Worm (Caenorhabditis elegans) whole organism, L1 larva: ENCODE measurements around the gene F47B10.8.
A peak's percentile ranks its signal among the peaks of the same experiment; 100 is the strongest.

Source experiments
- C04F5.9 ChIP-seq: sonication (generic microtip); optimal IDR thresholded peaks from 2 replicates; lab custom pipeline; 2016; ENCODE audit warnings: missing genetic modification characterization, missing compliant biosample characterization
- C16A3.4 ChIP-seq: fragments of 150-350 bp; optimal IDR thresholded peaks from 2 replicates; lab custom pipeline; 2014; ENCODE audit warnings: missing biosample characterization, missing genetic modification characterization
- C34B4.2 ChIP-seq: sonication (generic microtip); optimal IDR thresholded peaks from 2 replicates; lab custom pipeline; 2017; ENCODE audit warnings: mild to moderate bottlenecking, missing genetic modification characterization, missing compliant biosample characterization
- Y116A8C.19 ChIP-seq: sonication (generic microtip); optimal IDR thresholded peaks from 2 replicates; lab custom pipeline; 2016; ENCODE audit warnings: missing compliant biosample characterization, missing genetic modification characterization, borderline replicate concordance
- aha-1 ChIP-seq: fragments of 150-350 bp; optimal IDR thresholded peaks from 2 replicates; lab custom pipeline; 2014; ENCODE audit warnings: missing biosample characterization, missing genetic modification characterization
- aly-2 ChIP-seq: fragments of 150-350 bp; optimal IDR thresholded peaks from 2 replicates; lab custom pipeline; 2014; ENCODE audit warnings: missing biosample characterization, missing genetic modification characterization
- ceh-8 ChIP-seq: fragments of 200-800 bp; sonication (Bioruptor generic); optimal IDR thresholded peaks from 2 replicates; lab custom pipeline; 2018; ENCODE audit warnings: mild to moderate bottlenecking, missing genetic modification characterization, moderate library complexity, missing compliant biosample characterization
- ceh-82 ChIP-seq, 3 experiments: fragments of 150-350 bp in 1 of 3; sonication (generic microtip) in 2 of 3; optimal IDR thresholded peaks; 2 replicates each; lab custom pipeline; 2014 to 2017; ENCODE audit warnings: missing biosample characterization in 3 of 3, missing genetic modification characterization in 3 of 3
- ceh-88 ChIP-seq: fragments of 200-800 bp; sonication (Bioruptor generic); IDR thresholded peaks from 2 replicates; pipeline ENCODE4 v1.3.6; 2022; ENCODE audit warnings: missing genetic modification characterization, missing compliant biosample characterization
- dpl-1 ChIP-seq, 3 experiments: fragments of 150-350 bp in 2 of 3; sonication (generic microtip) in 1 of 3; optimal IDR thresholded peaks; 2 replicates each; lab custom pipeline; 2014 to 2017; ENCODE audit warnings: missing biosample characterization in 3 of 3, missing genetic modification characterization in 3 of 3, missing genetic modification reagents in 3 of 3
- efl-1 ChIP-seq, 4 experiments: fragments of 150-350 bp; optimal IDR thresholded peaks in 3 of 4; peaks in 1 of 4; 1 replicate in 1 of 4; 2 replicates in 3 of 4; lab custom pipeline; 2014; ENCODE audit warnings: missing biosample characterization in 2 of 4, missing genetic modification characterization in 2 of 4, missing genetic modification reagents in 2 of 4
- egl-27 ChIP-seq, 2 experiments: fragments of 150-350 bp in 1 of 2; sonication (generic microtip); optimal IDR thresholded peaks; 3 replicates each; lab custom pipeline; 2017 to 2018; ENCODE audit warnings: missing biosample characterization in 2 of 2, missing genetic modification characterization in 2 of 2, missing genetic modification reagents in 2 of 2
- elt-2 ChIP-seq: sonication (generic microtip); optimal IDR thresholded peaks from 2 replicates; lab custom pipeline; 2016; ENCODE audit warnings: missing genetic modification characterization, mild to moderate bottlenecking, inconsistent platforms, missing compliant biosample characterization, missing genetic modification reagents
- elt-3 ChIP-seq, 6 experiments: fragments of 150-350 bp in 1 of 6; sonication (generic microtip); optimal IDR thresholded peaks; 2 replicates each; lab custom pipeline; 2017 to 2018; ENCODE audit warnings: missing biosample characterization in 6 of 6, missing genetic modification characterization in 6 of 6, inconsistent platforms in 1 of 6
- fos-1 ChIP-seq: fragments of 150-350 bp; optimal IDR thresholded peaks from 2 replicates; lab custom pipeline; 2014; ENCODE audit warnings: missing biosample characterization, missing genetic modification characterization
- grh-1 ChIP-seq: fragments of 200-800 bp; sonication (Bioruptor generic); IDR thresholded peaks from 2 replicates; pipeline ENCODE4 v1.3.6; 2022; ENCODE audit warnings: missing genetic modification reagents, missing genetic modification characterization, missing compliant biosample characterization
- hlh-17 ChIP-seq: fragments of 200-800 bp; sonication (Bioruptor generic); optimal IDR thresholded peaks from 2 replicates; lab custom pipeline; 2018; ENCODE audit warnings: missing genetic modification characterization, mild to moderate bottlenecking, missing compliant biosample characterization, moderate library complexity, borderline replicate concordance
- hlh-4 ChIP-seq: sonication (generic microtip); optimal IDR thresholded peaks from 2 replicates; lab custom pipeline; 2016; ENCODE audit warnings: mild to moderate bottlenecking, missing genetic modification characterization, missing compliant biosample characterization
- hpl-2 ChIP-seq: fragments of 150-350 bp; optimal IDR thresholded peaks from 2 replicates; lab custom pipeline; 2014; ENCODE audit warnings: missing biosample characterization, missing genetic modification reagents, missing genetic modification characterization
- irx-1 ChIP-seq: sonication (generic microtip); optimal IDR thresholded peaks from 2 replicates; lab custom pipeline; 2016; ENCODE audit warnings: missing genetic modification characterization, missing compliant biosample characterization
- isw-1 ChIP-seq: fragments of 200-800 bp; sonication (Bioruptor generic); IDR thresholded peaks from 2 replicates; pipeline ENCODE4 v1.3.6; 2022; ENCODE audit warnings: missing genetic modification characterization, missing compliant biosample characterization
- jun-1 ChIP-seq: fragments of 150-350 bp; optimal IDR thresholded peaks from 2 replicates; lab custom pipeline; 2014; ENCODE audit warnings: missing biosample characterization, missing genetic modification reagents, missing genetic modification characterization
- lin-39 ChIP-seq: fragments of 150-350 bp; optimal IDR thresholded peaks from 2 replicates; lab custom pipeline; 2014; ENCODE audit warnings: missing biosample characterization, missing genetic modification reagents, missing genetic modification characterization
- lir-3 ChIP-seq: sonication (generic microtip); optimal IDR thresholded peaks from 2 replicates; lab custom pipeline; 2016; ENCODE audit warnings: mild to moderate bottlenecking, missing genetic modification characterization, moderate library complexity, missing compliant biosample characterization; ENCODE audit not compliant: poor library complexity
- mdl-1 ChIP-seq, 2 experiments: fragments of 150-350 bp; optimal IDR thresholded peaks; 2 replicates each; lab custom pipeline; 2014 to 2017; ENCODE audit warnings: missing biosample characterization in 2 of 2, missing genetic modification characterization in 2 of 2, inconsistent platforms in 1 of 2
- mep-1 ChIP-seq: fragments of 150-350 bp; optimal IDR thresholded peaks from 2 replicates; lab custom pipeline; 2014; ENCODE audit warnings: missing biosample characterization, missing genetic modification characterization
- nhr-12 ChIP-seq: sonication (generic microtip); optimal IDR thresholded peaks from 2 replicates; lab custom pipeline; 2017; ENCODE audit warnings: missing biosample characterization, missing genetic modification characterization
- nhr-19 ChIP-seq: fragments of 200-800 bp; sonication (Bioruptor generic); conservative IDR thresholded peaks from 2 replicates; pipeline ENCODE4 v1.3.6; 2022; ENCODE audit warnings: missing genetic modification characterization, missing compliant biosample characterization
- nhr-20 ChIP-seq: sonication (generic microtip); optimal IDR thresholded peaks from 2 replicates; lab custom pipeline; 2016; ENCODE audit warnings: mild to moderate bottlenecking, missing genetic modification characterization, missing compliant biosample characterization
- nhr-237 ChIP-seq: fragments of 150-350 bp; optimal IDR thresholded peaks from 2 replicates; lab custom pipeline; 2014; ENCODE audit warnings: missing biosample characterization, missing genetic modification characterization
- nhr-28 ChIP-seq: fragments of 150-350 bp; optimal IDR thresholded peaks from 2 replicates; lab custom pipeline; 2014; ENCODE audit warnings: missing biosample characterization, missing genetic modification characterization
- nhr-71 ChIP-seq: sonication (generic microtip); optimal IDR thresholded peaks from 2 replicates; lab custom pipeline; 2016; ENCODE audit warnings: mild to moderate bottlenecking, missing genetic modification characterization, moderate library complexity, missing compliant biosample characterization
- nhr-85 ChIP-seq: sonication (generic microtip); peaks from one replicate; lab custom pipeline; 2016; ENCODE audit warnings: missing genetic modification characterization, inconsistent platforms, missing compliant biosample characterization
- nhr-90 ChIP-seq: sonication (generic microtip); optimal IDR thresholded peaks from 2 replicates; lab custom pipeline; 2016; ENCODE audit warnings: mild to moderate bottlenecking, missing genetic modification characterization, missing compliant biosample characterization; ENCODE audit not compliant: poor library complexity
- pqm-1 ChIP-seq: sonication (generic microtip); optimal IDR thresholded peaks from 3 replicates; lab custom pipeline; 2017; ENCODE audit warnings: missing biosample characterization, missing genetic modification characterization
- rnt-1 ChIP-seq: sonication (generic microtip); optimal IDR thresholded peaks from 2 replicates; lab custom pipeline; 2016; ENCODE audit warnings: mild to moderate bottlenecking, missing genetic modification characterization, moderate library complexity, missing compliant biosample characterization
- skn-1 ChIP-seq: fragments of 150-350 bp; optimal IDR thresholded peaks from 2 replicates; lab custom pipeline; 2014; ENCODE audit warnings: missing biosample characterization, missing genetic modification characterization
- sox-4 ChIP-seq: sonication (generic microtip); optimal IDR thresholded peaks from 2 replicates; lab custom pipeline; 2016; ENCODE audit warnings: missing genetic modification characterization, missing compliant biosample characterization
- sup-37 ChIP-seq: fragments of 200-800 bp; sonication (Bioruptor generic); optimal IDR thresholded peaks from 2 replicates; lab custom pipeline; 2018; ENCODE audit warnings: mild to moderate bottlenecking, missing genetic modification characterization, missing compliant biosample characterization
- unc-62 ChIP-seq: fragments of 150-350 bp; optimal IDR thresholded peaks from 2 replicates; lab custom pipeline; 2014; ENCODE audit warnings: missing biosample characterization, missing genetic modification reagents, missing genetic modification characterization
- unc-86 ChIP-seq: sonication (generic microtip); optimal IDR thresholded peaks from 2 replicates; lab custom pipeline; 2016; ENCODE audit warnings: missing genetic modification characterization, missing compliant biosample characterization
- zip-4 ChIP-seq: fragments of 200-800 bp; sonication (Bioruptor generic); optimal IDR thresholded peaks from 2 replicates; lab custom pipeline; 2018; ENCODE audit warnings: mild to moderate bottlenecking, missing genetic modification characterization, moderate library complexity, missing compliant biosample characterization
- ztf-4 ChIP-seq: fragments of 150-350 bp; optimal IDR thresholded peaks from 2 replicates; lab custom pipeline; 2014; ENCODE audit warnings: missing biosample characterization, missing genetic modification characterization

F47B10.8 gene

ce11 chrX:10924031-10924430, 13.4 kb upstream of the F47B10.8 start:
- TF ChIP-seq ztf-4 (tag; lab: Kevin White, UChicago) (no peak), ceh-82 (tag; optimal IDR thresholded peaks at IDR 0.05; lab: Kevin White, UChicago) (no peak), skn-1 (tag; lab: Kevin White, UChicago) (no peak), C04F5.9 (tag; lab: Kevin White, UChicago) (no peak), jun-1 (no peak), egl-27 (tag; optimal IDR thresholded peaks at IDR 0.05; lab: Kevin White, UChicago) (no peak), C34B4.2 (tag; lab: Kevin White, UChicago) (no peak), mep-1 (no peak), unc-62 (no peak), Y116A8C.19 (tag; lab: Kevin White, UChicago) (no peak), nhr-19 (GFP tag; lab: Robert Waterston, UW) (no peak), C16A3.4 (tag; lab: Kevin White, UChicago) (no peak), nhr-28 (tag; lab: Kevin White, UChicago) (no peak), mdl-1 (tag; optimal IDR thresholded peaks at IDR 0.05; lab: Kevin White, UChicago) (no peak)

ce11 chrX:10919613-10920012, 9.0 kb upstream of the F47B10.8 start, which contains the start of gene nstp-9:
nstp-9 (minus strand) TSS chrX:10919713.
- TF ChIP-seq efl-1 (optimal IDR thresholded peaks at IDR 0.05; lab: Kevin White, UChicago) (no peak), efl-1 (GFP tag; optimal IDR thresholded peaks at IDR 0.05 in 1 of 2; lab: Kevin White, UChicago) (peak in 1 of 2 experiments; percentile 12), hlh-4 (tag; lab: Kevin White, UChicago) (peak; percentile 81), lir-3 (tag; lab: Kevin White, UChicago) (no peak)

- TF ChIP-seq elt-2 (tag; lab: Kevin White, UChicago) (peak; percentile 43), jun-1 (no peak), nhr-237 (tag; lab: Kevin White, UChicago) (no peak)
Measured at ce11 chrX:10916194-10916593, 5.6 kb upstream of the F47B10.8 start.

ce11 chrX:10914421-10915277, 4.0 kb upstream of the F47B10.8 start:
- TF ChIP-seq hpl-2 (GFP tag; lab: Kevin White, UChicago) (no peak), aha-1 (tag; lab: Kevin White, UChicago) (no peak), nhr-90 (tag; lab: Kevin White, UChicago) (no peak), nhr-237 (tag; lab: Kevin White, UChicago) (no peak), sup-37 (GFP tag; lab: Kevin White, UChicago) (no peak), nhr-20 (tag; lab: Kevin White, UChicago) (peak; percentile 53), irx-1 (tag; lab: Kevin White, UChicago) (no peak), skn-1 (tag; lab: Kevin White, UChicago) (no peak), ceh-8 (GFP tag; lab: Kevin White, UChicago) (no peak), nhr-19 (GFP tag; lab: Robert Waterston, UW) (no peak), grh-1 (no peak), ceh-88 (GFP tag; lab: Robert Waterston, UW) (no peak), fos-1 (tag; lab: Kevin White, UChicago) (no peak), sox-4 (tag; lab: Kevin White, UChicago) (no peak), jun-1 (no peak), nhr-28 (tag; lab: Kevin White, UChicago) (no peak), pqm-1 (tag; lab: Kevin White, UChicago) (no peak), nhr-12 (no peak), unc-86 (tag; lab: Kevin White, UChicago) (no peak), lin-39 (tag; lab: Kevin White, UChicago) (no peak), mep-1 (no peak), aly-2 (tag; lab: Kevin White, UChicago) (no peak), nhr-85 (tag; lab: Kevin White, UChicago) (peak; percentile 83), zip-4 (GFP tag; lab: Kevin White, UChicago) (no peak), C16A3.4 (tag; lab: Kevin White, UChicago) (no peak), rnt-1 (tag; lab: Kevin White, UChicago) (no peak), dpl-1 (GFP tag; optimal IDR thresholded peaks at IDR 0.05; lab: Kevin White, UChicago) (no peak), hlh-17 (GFP tag; lab: Kevin White, UChicago) (no peak), isw-1 (GFP tag; lab: Robert Waterston, UW) (no peak), elt-3 (tag; optimal IDR thresholded peaks at IDR 0.05; lab: Kevin White, UChicago) (peak in 1 of 6 experiments; percentile 11), nhr-71 (tag; lab: Kevin White, UChicago) (peak; percentile 8)
